ENCODE assay signal across 7 worm cellular contexts in genomic region chrV:12314413-12314812, ce11.
A peak's percentile ranks its signal among the peaks of the same experiment; 100 is the strongest.
TF ChIP-seq lines count a peak whose summit lies in the region.

No protein-coding gene starts in this region.

TF ChIP-seq in whole organism, L1 larva, 84 proteins besides CTCF, POLR2A, EP300 and RAD21:
- TF ChIP-seq ets-5 (GFP tag; IDR thresholded peaks at IDR 0.05; lab: Robert Waterston, UW) (no peak), lin-14 (GFP tag; optimal IDR thresholded peaks at IDR 0.05; lab: Kevin White, UChicago) (peak; percentile 75), efl-1 (optimal IDR thresholded peaks at IDR 0.05; lab: Kevin White, UChicago) (no peak), efl-1 (GFP tag; optimal IDR thresholded peaks at IDR 0.05 in 1 of 2; lab: Kevin White, UChicago) (no peak), lin-13 (GFP tag; optimal IDR thresholded peaks at IDR 0.05; lab: Kevin White, UChicago) (no peak), mef-2 (tag; optimal IDR thresholded peaks at IDR 0.05; lab: Kevin White, UChicago) (no peak), fkh-10 (GFP tag; optimal IDR thresholded peaks at IDR 0.05; lab: Kevin White, UChicago) (peak; percentile 44), lsy-2 (tag; optimal IDR thresholded peaks at IDR 0.05; lab: Kevin White, UChicago) (peak in 1 of 2 experiments; percentile 33)
TF ChIP-seq in whole organism, L1 larva: peak in this region for 3.

TF ChIP-seq in whole organism, L2 larva, 48 proteins besides CTCF, POLR2A, EP300 and RAD21:
- TF ChIP-seq zag-1 (tag; optimal IDR thresholded peaks at IDR 0.05; lab: Kevin White, UChicago) (peak; percentile 33), lsy-2 (tag; optimal IDR thresholded peaks at IDR 0.05; lab: Kevin White, UChicago) (peak in 1 of 2 experiments; percentile 38), C34F6.9 (tag; optimal IDR thresholded peaks at IDR 0.05; lab: Kevin White, UChicago) (peak; percentile 41), ceh-16 (tag; optimal IDR thresholded peaks at IDR 0.05; lab: Kevin White, UChicago) (no peak), unc-55 (GFP tag; optimal IDR thresholded peaks at IDR 0.05; lab: Kevin White, UChicago) (peak; percentile 54), nhr-77 (tag; optimal IDR thresholded peaks at IDR 0.05; lab: Kevin White, UChicago) (no peak), lin-13 (GFP tag; optimal IDR thresholded peaks at IDR 0.05; lab: Kevin White, UChicago) (no peak), nhr-129 (tag; optimal IDR thresholded peaks at IDR 0.05; lab: Kevin White, UChicago) (peak; percentile 18)

TF ChIP-seq in whole organism, L3 larva, 47 proteins besides CTCF, POLR2A, EP300 and RAD21:
- no peak for TF ChIP-seq ceh-82 (tag; optimal IDR thresholded peaks at IDR 0.05; lab: Kevin White, UChicago)
- peak; percentile 8 for TF ChIP-seq nfya-1 (tag; optimal IDR thresholded peaks at IDR 0.05; lab: Kevin White, UChicago; ENCODE audit: insufficient read depth)
- TF ChIP-seq fkh-10 (GFP tag; optimal IDR thresholded peaks at IDR 0.05; lab: Kevin White, UChicago): peak; percentile 39
TF ChIP-seq in whole organism, L3 larva: peak in this region for 2.

TF ChIP-seq in whole organism, L4 larva, 104 proteins besides CTCF, POLR2A, EP300 and RAD21:
- TF ChIP-seq pqm-1 (tag; optimal IDR thresholded peaks at IDR 0.05; lab: Kevin White, UChicago) (no peak), lsy-2 (tag; optimal IDR thresholded peaks at IDR 0.05; lab: Kevin White, UChicago) (peak in 1 of 2 experiments; percentile 34), nhr-42 (GFP tag; IDR thresholded peaks at IDR 0.05; lab: Robert Waterston, UW) (no peak), fkh-10 (GFP tag; optimal IDR thresholded peaks at IDR 0.05; lab: Kevin White, UChicago) (peak; percentile 50), unc-62 (GFP tag; optimal IDR thresholded peaks at IDR 0.05 in 1 of 2; lab: Kevin White, UChicago) (peak in 1 of 2 experiments; percentile 20), unc-62 (tag; optimal IDR thresholded peaks at IDR 0.05; lab: Kevin White, UChicago) (no peak), lin-38 (GFP tag; IDR thresholded peaks at IDR 0.05; lab: Robert Waterston, UW) (0 out of 2 replicates have a peak, but pooled peaks have one; percentile 23), nhr-102 (tag; optimal IDR thresholded peaks at IDR 0.05; lab: Kevin White, UChicago) (no peak), ces-1 (GFP tag; optimal IDR thresholded peaks at IDR 0.05; lab: Kevin White, UChicago) (peak; percentile 18)

TF ChIP-seq in whole organism, late embryonic, 69 proteins besides CTCF, POLR2A, EP300 and RAD21:
- TF ChIP-seq unc-42 (tag; optimal IDR thresholded peaks at IDR 0.05; lab: Kevin White, UChicago) (peak; percentile 59), hlh-13 (GFP tag; optimal IDR thresholded peaks at IDR 0.05; lab: Kevin White, UChicago) (no peak)

TF ChIP-seq in whole organism, mixed stage, embryonic, 35 proteins besides CTCF, POLR2A, EP300 and RAD21:
- TF ChIP-seq ces-1 (GFP tag; optimal IDR thresholded peaks at IDR 0.05; lab: Kevin White, UChicago) (peak; percentile 84), hlh-1 (tag; optimal IDR thresholded peaks at IDR 0.05; lab: Kevin White, UChicago) (peak; percentile 15), unc-62 (GFP tag; optimal IDR thresholded peaks at IDR 0.05; lab: Kevin White, UChicago) (peak; percentile 18), mls-2 (tag; optimal IDR thresholded peaks at IDR 0.05; lab: Kevin White, UChicago) (no peak)

TF ChIP-seq in whole organism, young adult, 124 proteins besides CTCF, POLR2A, EP300 and RAD21:
- TF ChIP-seq nfyb-1 (GFP tag; IDR thresholded peaks at IDR 0.05; lab: Robert Waterston, UW) (0 out of 2 replicates have a peak, but pooled peaks have one; percentile 44), madf-6 (GFP tag; IDR thresholded peaks at IDR 0.05; lab: Robert Waterston, UW) (0 out of 2 replicates have a peak, but pooled peaks have one; percentile 7), snpc-1.3 (tag; optimal IDR thresholded peaks at IDR 0.05; lab: Kevin White, UChicago; ENCODE audit: insufficient read depth) (peak; percentile 32), B0336.3 (GFP tag; IDR thresholded peaks at IDR 0.05; lab: Robert Waterston, UW) (0 out of 2 replicates have a peak, but pooled peaks have one; percentile 10), hsf-1 (GFP tag; IDR thresholded peaks at IDR 0.05; lab: Robert Waterston, UW) (peak; percentile 67), ekl-4 (GFP tag; IDR thresholded peaks at IDR 0.05; lab: Robert Waterston, UW) (peak; percentile 62; the same call in 1 of the 2 replicates), ztf-18 (tag; optimal IDR thresholded peaks at IDR 0.05; lab: Kevin White, UChicago) (no peak), ceh-79 (tag; optimal IDR thresholded peaks at IDR 0.05; lab: Kevin White, UChicago) (no peak), attf-3 (GFP tag; conservative IDR thresholded peaks at IDR 0.05; lab: Robert Waterston, UW) (peak; percentile 43; the same call in 1 of the 2 replicates), ceh-27 (GFP tag; optimal IDR thresholded peaks at IDR 0.05; lab: Kevin White, UChicago) (peak; percentile 48)
